Worm (Caenorhabditis elegans): ENCODE measurements around the gene F19F10.3.

- no peak for TF ChIP-seq bed-3 (GFP tag; optimal IDR thresholded peaks at IDR 0.05)
- no peak for TF ChIP-seq elt-1 (tag; optimal IDR thresholded peaks at IDR 0.05; ENCODE audit: borderline replicate concordance, insufficient read depth)
- no peak for TF ChIP-seq elt-3 (tag; optimal IDR thresholded peaks at IDR 0.05)
- TF ChIP-seq drap-1 (GFP tag; optimal IDR thresholded peaks at IDR 0.05), result no peak
- no peak for TF ChIP-seq sptf-1 (tag; optimal IDR thresholded peaks at IDR 0.05)
- TF ChIP-seq hlh-1 (tag; optimal IDR thresholded peaks at IDR 0.05), result peak; percentile 6
- TF ChIP-seq lin-13 (tag; optimal IDR thresholded peaks at IDR 0.05), result no peak
- TF ChIP-seq nhr-28 (tag; optimal IDR thresholded peaks at IDR 0.05), result no peak
- TF ChIP-seq sem-2 (GFP tag; optimal IDR thresholded peaks at IDR 0.05), result no peak
- TF ChIP-seq pha-4 (tag; optimal IDR thresholded peaks at IDR 0.05), result peak; percentile 32
- TF ChIP-seq nhr-12 (tag; optimal IDR thresholded peaks at IDR 0.05), result no peak
- TF ChIP-seq ceh-83 (GFP tag; optimal IDR thresholded peaks at IDR 0.05), result no peak
- no peak for TF ChIP-seq ztf-11 (tag; optimal IDR thresholded peaks at IDR 0.05)
Measured at ce11 chrV:7575563-7575962, 23.6 kb downstream of the F19F10.3 start, which contains the start of the genes snu-66 and ints-9.

Measured in whole organism, mixed stage, embryonic.